Worm (Caenorhabditis elegans) whole organism, early embryonic: ENCODE data around the gene mog-4.

Experiments used
- ama-1 ChIP-seq: fragments of 150-350 bp; optimal IDR thresholded peaks from 2 replicates; lab custom pipeline; 2014
- ceh-36 ChIP-seq: sonication (generic microtip); optimal IDR thresholded peaks from 2 replicates; lab custom pipeline; 2016; ENCODE audit warnings: missing genetic modification characterization, inconsistent platforms, missing compliant biosample characterization
- flt-1 ChIP-seq: fragments of 200-800 bp; sonication (Bioruptor generic); IDR thresholded peaks from 2 replicates; pipeline ENCODE4 v1.3.6; 2022; ENCODE audit warnings: missing genetic modification characterization, missing compliant biosample characterization
- hmbx-1 ChIP-seq: sonication (generic microtip); optimal IDR thresholded peaks from 2 replicates; lab custom pipeline; 2016; ENCODE audit warnings: mild to moderate bottlenecking, missing genetic modification characterization, missing compliant biosample characterization
- hmg-4 ChIP-seq: fragments of 200-800 bp; sonication (Bioruptor generic); optimal IDR thresholded peaks from 2 replicates; lab custom pipeline; 2018; ENCODE audit warnings: mild to moderate bottlenecking, missing genetic modification characterization, missing compliant biosample characterization
- hnd-1 ChIP-seq: sonication (generic microtip); optimal IDR thresholded peaks from 2 replicates; lab custom pipeline; 2016; ENCODE audit warnings: missing genetic modification characterization, missing compliant biosample characterization
- scrt-1 ChIP-seq: fragments of 200-800 bp; sonication (Bioruptor generic); IDR thresholded peaks from 2 replicates; pipeline ENCODE4 v1.3.6; 2022; ENCODE audit warnings: missing genetic modification characterization, missing compliant biosample characterization
- tra-4 ChIP-seq: sonication (generic microtip); optimal IDR thresholded peaks from 2 replicates; lab custom pipeline; 2017; ENCODE audit warnings: missing genetic modification characterization, missing compliant biosample characterization

DNA sequence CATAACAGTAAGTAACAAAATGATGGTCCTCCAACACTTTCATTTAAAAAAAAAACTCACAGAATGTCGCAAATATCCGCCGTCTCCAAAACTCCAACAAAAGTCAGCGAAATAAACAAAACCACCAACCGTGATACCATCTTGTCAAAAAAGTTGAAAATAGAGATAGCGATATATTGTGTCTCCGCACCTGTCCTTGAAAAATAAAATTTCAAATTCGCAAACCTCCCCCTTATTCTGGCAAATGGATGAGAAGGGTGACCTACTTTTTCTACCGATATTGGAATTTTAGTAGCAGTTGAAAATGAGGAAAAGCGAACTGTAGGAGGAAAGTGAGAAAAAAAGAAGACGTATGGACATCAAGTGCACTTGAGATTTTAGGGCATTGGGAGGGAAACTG, 44.1 kb upstream of the mog-4 start, which contains the start of gene F19H8.2:
- no peak for TF ChIP-seq hnd-1
- TF ChIP-seq ama-1, result no peak
- TF ChIP-seq scrt-1 (GFP tag; lab: Robert Waterston, UW), result no peak
- no peak for TF ChIP-seq hmg-4 (GFP tag; lab: Kevin White, UChicago)
- no peak for TF ChIP-seq hmbx-1
- TF ChIP-seq ceh-36 (tag; lab: Kevin White, UChicago), result no peak
- TF ChIP-seq tra-4, result no peak
- no peak for TF ChIP-seq flt-1 (GFP tag; lab: Robert Waterston, UW)
